Worm (Caenorhabditis elegans): ENCODE data around the gene hrpa-1.
"Not testable (repeated sequence)": the region's sequence is repeated elsewhere in the genome, so short reads cannot be mapped to it uniquely, and the experiment has no call there.

DNA sequence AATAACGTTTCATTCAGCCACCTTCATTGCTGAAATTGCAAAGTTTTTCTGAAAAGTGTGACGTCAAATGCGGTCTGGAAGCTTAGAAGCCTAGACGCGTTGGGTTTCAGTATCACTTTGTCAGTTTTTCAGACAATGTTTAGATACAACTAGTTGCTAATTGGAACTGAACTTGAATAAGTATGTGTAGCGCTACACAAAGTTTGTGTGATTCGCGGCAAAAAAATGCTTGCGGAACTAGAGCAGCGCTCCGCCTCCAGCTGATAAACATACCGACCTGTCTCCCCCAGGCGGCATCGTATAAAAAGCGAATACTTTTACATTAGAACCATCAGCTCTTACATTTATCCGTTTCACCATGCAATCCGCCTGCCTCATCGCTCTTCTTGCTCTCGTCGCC lies 36.6 kb downstream of the hrpa-1 start, which contains the start of gene W08E12.4:
- not testable (repeated sequence) for TF ChIP-seq flt-1 (GFP tag; IDR thresholded peaks at IDR 0.05); tab-1 (GFP tag; IDR thresholded peaks at IDR 0.05); klf-2 (GFP tag; conservative IDR thresholded peaks at IDR 0.05); ztf-29 (GFP tag; IDR thresholded peaks at IDR 0.05); med-1 (GFP tag; optimal IDR thresholded peaks at IDR 0.05; ENCODE audit: insufficient read depth)
